Worm (Caenorhabditis elegans): ENCODE results near the gene klp-18.

Gene klp-18

ce11 chrIV:7052135-7052534, 12.1 kb downstream of the klp-18 start:
- TF ChIP-seq ceh-39 (tag; optimal IDR thresholded peaks at IDR 0.05) = no peak
- no peak for TF ChIP-seq lin-13 (tag; optimal IDR thresholded peaks at IDR 0.05)
- TF ChIP-seq sptf-1 (tag; optimal IDR thresholded peaks at IDR 0.05) = no peak
- no peak for TF ChIP-seq mls-2 (tag; optimal IDR thresholded peaks at IDR 0.05)
- TF ChIP-seq M03D4.4 (tag; optimal IDR thresholded peaks at IDR 0.05) = no peak
- TF ChIP-seq cnd-1 (tag; optimal IDR thresholded peaks at IDR 0.05) = no peak
- no peak for TF ChIP-seq zip-8 (tag; optimal IDR thresholded peaks at IDR 0.05)
- no peak for TF ChIP-seq hlh-1 (tag; optimal IDR thresholded peaks at IDR 0.05)
- TF ChIP-seq ham-2 (GFP tag; optimal IDR thresholded peaks at IDR 0.05) = no peak
- TF ChIP-seq nhr-28 (tag; optimal IDR thresholded peaks at IDR 0.05) = no peak
- TF ChIP-seq unc-120 (tag; optimal IDR thresholded peaks at IDR 0.05; ENCODE audit: poor library complexity, severe bottlenecking) = no peak
- TF ChIP-seq nhr-12 (tag; optimal IDR thresholded peaks at IDR 0.05) = no peak
- no peak for TF ChIP-seq lin-32 (GFP tag; optimal IDR thresholded peaks at IDR 0.05)

ce11 chrIV:7057677-7058076, 17.7 kb downstream of the klp-18 start, which contains the start of gene srx-50:
TSS of gene srx-50 (plus strand) at chrIV:7057977.
- TF ChIP-seq blmp-1 (tag; optimal IDR thresholded peaks at IDR 0.05) = no peak
- TF ChIP-seq ces-1 (GFP tag; optimal IDR thresholded peaks at IDR 0.05) = no peak
- no peak for TF ChIP-seq sptf-1 (tag; optimal IDR thresholded peaks at IDR 0.05)
- TF ChIP-seq ceh-43 (GFP tag; optimal IDR thresholded peaks at IDR 0.05) = no peak
- no peak for TF ChIP-seq lsy-2 (tag; optimal IDR thresholded peaks at IDR 0.05)
- TF ChIP-seq unc-62 (GFP tag; optimal IDR thresholded peaks at IDR 0.05) = no peak
- TF ChIP-seq ztf-11 (tag; optimal IDR thresholded peaks at IDR 0.05) = no peak
- TF ChIP-seq nhr-237 (tag; optimal IDR thresholded peaks at IDR 0.05) = no peak
- no peak for TF ChIP-seq lin-32 (GFP tag; optimal IDR thresholded peaks at IDR 0.05)
- TF ChIP-seq nhr-2 (tag; optimal IDR thresholded peaks at IDR 0.05) = no peak
- TF ChIP-seq ceh-39 (tag; optimal IDR thresholded peaks at IDR 0.05) = no peak
- no peak for TF ChIP-seq M03D4.4 (tag; optimal IDR thresholded peaks at IDR 0.05)
- TF ChIP-seq lin-13 (tag; optimal IDR thresholded peaks at IDR 0.05) = no peak
- TF ChIP-seq nhr-28 (tag; optimal IDR thresholded peaks at IDR 0.05) = no peak
- no peak for TF ChIP-seq unc-39 (tag; optimal IDR thresholded peaks at IDR 0.05)
- no peak for TF ChIP-seq bed-3 (GFP tag; optimal IDR thresholded peaks at IDR 0.05)
- no peak for TF ChIP-seq snpc-4 (tag; optimal IDR thresholded peaks at IDR 0.05)
- TF ChIP-seq mab-5 (tag; optimal IDR thresholded peaks at IDR 0.05) = no peak

- no peak for TF ChIP-seq mab-5 (tag; optimal IDR thresholded peaks at IDR 0.05)
- TF ChIP-seq ceh-43 (GFP tag; optimal IDR thresholded peaks at IDR 0.05) = no peak
- TF ChIP-seq cnd-1 (tag; optimal IDR thresholded peaks at IDR 0.05) = no peak
- no peak for TF ChIP-seq ceh-39 (tag; optimal IDR thresholded peaks at IDR 0.05)
- TF ChIP-seq M03D4.4 (tag; optimal IDR thresholded peaks at IDR 0.05) = no peak
- no peak for TF ChIP-seq sem-2 (GFP tag; optimal IDR thresholded peaks at IDR 0.05)
- no peak for TF ChIP-seq zip-8 (tag; optimal IDR thresholded peaks at IDR 0.05)
- TF ChIP-seq blmp-1 (tag; optimal IDR thresholded peaks at IDR 0.05) = no peak
- no peak for TF ChIP-seq ham-2 (GFP tag; optimal IDR thresholded peaks at IDR 0.05)
- no peak for TF ChIP-seq lin-32 (GFP tag; optimal IDR thresholded peaks at IDR 0.05)
- TF ChIP-seq lin-13 (tag; optimal IDR thresholded peaks at IDR 0.05) = no peak
- TF ChIP-seq elt-3 (tag; optimal IDR thresholded peaks at IDR 0.05) = no peak
- TF ChIP-seq sptf-1 (tag; optimal IDR thresholded peaks at IDR 0.05) = no peak
- no peak for TF ChIP-seq unc-120 (tag; optimal IDR thresholded peaks at IDR 0.05; ENCODE audit: poor library complexity, severe bottlenecking)
- no peak for TF ChIP-seq elt-1 (tag; optimal IDR thresholded peaks at IDR 0.05; ENCODE audit: borderline replicate concordance, insufficient read depth)
Observed at ce11 chrIV:7062697-7063096, 22.7 kb downstream of the klp-18 start.

- TF ChIP-seq nhr-76 (tag; optimal IDR thresholded peaks at IDR 0.05) = no peak
- TF ChIP-seq pha-4 (tag; optimal IDR thresholded peaks at IDR 0.05) = no peak
- no peak for TF ChIP-seq ces-1 (GFP tag; optimal IDR thresholded peaks at IDR 0.05)
- TF ChIP-seq mab-5 (tag; optimal IDR thresholded peaks at IDR 0.05) = no peak
- no peak for TF ChIP-seq drap-1 (GFP tag; optimal IDR thresholded peaks at IDR 0.05)
- no peak for TF ChIP-seq sptf-1 (tag; optimal IDR thresholded peaks at IDR 0.05)
- TF ChIP-seq bed-3 (GFP tag; optimal IDR thresholded peaks at IDR 0.05) = no peak
- TF ChIP-seq lin-32 (GFP tag; optimal IDR thresholded peaks at IDR 0.05) = no peak
- TF ChIP-seq nhr-2 (tag; optimal IDR thresholded peaks at IDR 0.05) = no peak
- TF ChIP-seq sem-2 (GFP tag; optimal IDR thresholded peaks at IDR 0.05) = no peak
- TF ChIP-seq nhr-28 (tag; optimal IDR thresholded peaks at IDR 0.05) = no peak
- no peak for TF ChIP-seq unc-62 (GFP tag; optimal IDR thresholded peaks at IDR 0.05)
- no peak for TF ChIP-seq ztf-11 (tag; optimal IDR thresholded peaks at IDR 0.05)
Observed at ce11 chrIV:7065022-7065421, 25.0 kb downstream of the klp-18 start, which contains the start of gene Y43B11AL.1. TSS of gene Y43B11AL.1 (plus strand) at chrIV:7065322.

ce11 chrIV:7067446-7067845, 27.4 kb downstream of the klp-18 start:
- TF ChIP-seq snpc-4 (tag; optimal IDR thresholded peaks at IDR 0.05) (no peak), ceh-83 (GFP tag; optimal IDR thresholded peaks at IDR 0.05) (no peak), ceh-43 (GFP tag; optimal IDR thresholded peaks at IDR 0.05) (no peak), unc-39 (tag; optimal IDR thresholded peaks at IDR 0.05) (no peak), blmp-1 (tag; optimal IDR thresholded peaks at IDR 0.05) (no peak), nhr-2 (tag; optimal IDR thresholded peaks at IDR 0.05) (no peak), cnd-1 (tag; optimal IDR thresholded peaks at IDR 0.05) (no peak), elt-1 (tag; optimal IDR thresholded peaks at IDR 0.05; ENCODE audit: borderline replicate concordance, insufficient read depth) (no peak)
